Fruit fly (Drosophila melanogaster): ENCODE results near the gene RpL34a.

Gene RpL34a

dm6 chr3R:26055214-26055632 is 3.8 kb downstream of the RpL34a start, which contains the start of gene Cmpk (continued):
- TF ChIP-seq cato (GFP tag; optimal IDR thresholded peaks at IDR 0.05; ENCODE audit: borderline replicate concordance) (no peak), zen2 (GFP tag; IDR thresholded peaks at IDR 0.05; ENCODE audit: partially characterized antibody) (peak; percentile 42; the same call in 2 of the 3 replicates), lbe (GFP tag; optimal IDR thresholded peaks at IDR 0.05) (peak; percentile 87), CG17385 (GFP tag; optimal IDR thresholded peaks at IDR 0.05) (peak; percentile 80), stc (GFP tag; IDR thresholded peaks at IDR 0.05) (peak; percentile 59; the same call in 1 of the 2 replicates), Dfd (GFP tag; optimal IDR thresholded peaks at IDR 0.05) (no peak), grn (GFP tag; optimal IDR thresholded peaks at IDR 0.05) (no peak), NfI (GFP tag; optimal IDR thresholded peaks at IDR 0.05) (peak; percentile 88), CG13296 (GFP tag; optimal IDR thresholded peaks at IDR 0.05) (peak; percentile 84), sens (GFP tag) (peak; percentile 82), Poxn (GFP tag; IDR thresholded peaks at IDR 0.05) (no peak), CG32772 (GFP tag; IDR thresholded peaks at IDR 0.05) (no peak), CG31224 (GFP tag; IDR thresholded peaks at IDR 0.05) (peak; percentile 26; the same call in 1 of the 2 replicates), CG6175 (GFP tag; IDR thresholded peaks at IDR 0.05) (no peak), Hr78 (GFP tag; optimal IDR thresholded peaks at IDR 0.05) (no peak), CG34376 (GFP tag; optimal IDR thresholded peaks at IDR 0.05) (peak; percentile 89), Dip3 (GFP tag; optimal IDR thresholded peaks at IDR 0.05) (peak; percentile 53), Elba2 (GFP tag; optimal IDR thresholded peaks at IDR 0.05) (no peak), aop (GFP tag; IDR thresholded peaks at IDR 0.05) (peak; percentile 85; the same call in 1 of the 2 replicates), bcd (GFP tag; optimal IDR thresholded peaks at IDR 0.05) (peak; percentile 83), Meics (GFP tag; optimal IDR thresholded peaks at IDR 0.05) (peak; percentile 84), Hsf (GFP tag; optimal IDR thresholded peaks at IDR 0.05) (peak; percentile 54), CG4820 (GFP tag; optimal IDR thresholded peaks at IDR 0.05) (peak; percentile 34), Lpt (GFP tag; optimal IDR thresholded peaks at IDR 0.05) (no peak), lov (optimal IDR thresholded peaks at IDR 0.05) (no peak), lov (GFP tag; IDR thresholded peaks at IDR 0.05) (no peak), Sry-δ (GFP tag; optimal IDR thresholded peaks at IDR 0.05) (no peak), al (GFP tag; IDR thresholded peaks at IDR 0.05) (no peak), ewg (GFP tag; optimal IDR thresholded peaks at IDR 0.05) (peak; percentile 96), CG6689 (GFP tag; IDR thresholded peaks at IDR 0.05) (peak; percentile 99), B-H1 (GFP tag; IDR thresholded peaks at IDR 0.05) (no peak; the same call in 2 of the 3 replicates), Scr (GFP tag; IDR thresholded peaks at IDR 0.05; ENCODE audit: partially characterized antibody) (peak; percentile 44; the same call in 1 of the 2 replicates), twi (tag; optimal IDR thresholded peaks at IDR 0.05) (peak; percentile 47), CrebB (tag; optimal IDR thresholded peaks at IDR 0.05) (peak; percentile 80), pros (GFP tag; optimal IDR thresholded peaks at IDR 0.05) (no peak), dmrt11E (tag; optimal IDR thresholded peaks at IDR 0.05) (peak; percentile 47), Sin3A (optimal IDR thresholded peaks at IDR 0.05) (no peak), CG3281 (GFP tag; optimal IDR thresholded peaks at IDR 0.05) (peak; percentile 84), nmo (GFP tag; optimal IDR thresholded peaks at IDR 0.05) (peak; percentile 43), fd64A (GFP tag; optimal IDR thresholded peaks at IDR 0.05) (peak; percentile 66), knrl (GFP tag; IDR thresholded peaks at IDR 0.05; ENCODE audit: partially characterized antibody) (0 out of 3 replicates have a peak, but pooled peaks have one; percentile 32), Ets65A (GFP tag) (peak; percentile 86), CG33557 (GFP tag; optimal IDR thresholded peaks at IDR 0.05) (peak; percentile 60), gem (tag; optimal IDR thresholded peaks at IDR 0.05) (peak; percentile 46), CG8290 (GFP tag; optimal IDR thresholded peaks at IDR 0.05) (peak; percentile 56), CG8290 (tag; optimal IDR thresholded peaks at IDR 0.05) (peak in 1 of 2 experiments; percentile 85), Xbp1 (GFP tag; optimal IDR thresholded peaks at IDR 0.05) (peak; percentile 71), CG8478 (optimal IDR thresholded peaks at IDR 0.05) (no peak), Hr51 (GFP tag; optimal IDR thresholded peaks at IDR 0.05) (peak; percentile 38 to 56), Hand (GFP tag; optimal IDR thresholded peaks at IDR 0.05) (peak; percentile 26), HLH54F (GFP tag; optimal IDR thresholded peaks at IDR 0.05) (peak; percentile 38), dm (GFP tag; optimal IDR thresholded peaks at IDR 0.05) (peak; percentile 53)
